Worm (Caenorhabditis elegans) whole organism, L4/young adult: ENCODE data around the gene C25D7.15.
"Not testable (repeated sequence)": the region's sequence is repeated elsewhere in the genome, so short reads cannot be mapped to it uniquely, and the experiment has no call there.

ENCODE experiments used
- dao-5 ChIP-seq: sonication (generic microtip); optimal IDR thresholded peaks from 2 replicates; lab custom pipeline; 2016; ENCODE audit warnings: missing genotype, missing genetic modification characterization, moderate library complexity, missing compliant biosample characterization
- him-1 ChIP-seq: sonication (generic microtip); optimal IDR thresholded peaks from 2 replicates; lab custom pipeline; 2016; ENCODE audit warnings: missing genotype, missing genetic modification reagents, missing genetic modification characterization, missing compliant biosample characterization

DNA sequence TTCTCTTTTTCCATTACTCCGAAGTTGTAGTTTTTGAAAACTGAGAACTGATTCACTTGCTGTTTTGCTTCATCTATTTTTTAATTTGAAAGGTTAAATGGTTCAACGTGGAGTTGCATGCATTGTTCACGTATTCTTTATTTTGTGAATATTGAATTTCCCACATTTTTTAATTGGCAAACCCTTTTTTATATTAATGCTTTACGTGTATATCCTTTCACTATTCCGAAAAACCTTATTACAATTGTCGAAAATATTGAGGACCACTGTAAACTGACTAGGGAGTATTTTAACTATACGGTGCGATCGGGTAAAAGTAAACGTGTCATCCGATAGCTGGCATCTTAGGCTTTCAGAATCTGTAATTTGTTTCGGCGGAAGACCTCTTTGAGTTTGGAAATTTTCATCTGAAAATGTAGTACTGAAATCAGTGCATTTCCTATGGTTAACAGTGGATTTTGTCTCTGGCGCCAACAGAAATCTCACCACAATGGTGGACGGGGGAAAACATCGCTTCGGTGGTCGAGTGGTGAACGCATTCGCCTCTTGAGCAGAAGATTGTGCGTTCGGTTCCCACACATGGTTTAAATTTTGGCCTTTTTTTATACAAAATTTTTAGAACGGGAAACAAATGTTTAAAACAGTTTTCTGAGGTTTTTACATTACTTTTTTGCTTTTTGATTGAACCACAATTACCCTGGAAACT, 46.4 kb downstream of the C25D7.15 start, which contains the start of gene C01G10.14:
- TF ChIP-seq dao-5, him-1 (tag; lab: Kevin White, UChicago): not testable (repeated sequence)
